Fruit fly (Drosophila melanogaster) whole organism, prepupa: ENCODE measurements around the gene Cyp4ac3.

Source experiments
- Blimp-1 ChIP-seq: fragments of 200-800 bp; sonication (Bioruptor generic); optimal IDR thresholded peaks from 3 replicates; lab custom pipeline; 2017; ENCODE audit warnings: missing biosample characterization, missing genetic modification characterization, mild to moderate bottlenecking, moderate library complexity, missing genetic modification reagents
- CG10669 ChIP-seq: fragments of 200-800 bp; sonication (Bioruptor generic); optimal IDR thresholded peaks from 3 replicates; lab custom pipeline; 2018; ENCODE audit warnings: missing biosample characterization, mild to moderate bottlenecking, missing genetic modification characterization, moderate library complexity
- CG11902 ChIP-seq: fragments of 200-800 bp; sonication (Bioruptor generic); optimal IDR thresholded peaks from 3 replicates; lab custom pipeline; 2016; ENCODE audit warnings: missing biosample characterization, missing genetic modification characterization
- CG1621 ChIP-seq: fragments of 200-800 bp; sonication (Bioruptor generic); optimal IDR thresholded peaks from 3 replicates; lab custom pipeline; 2018; ENCODE audit warnings: missing biosample characterization, mild to moderate bottlenecking, missing genetic modification characterization
- CG16779 ChIP-seq: fragments of 200-800 bp; sonication (Bioruptor generic); optimal IDR thresholded peaks from 3 replicates; lab custom pipeline; 2017; ENCODE audit warnings: missing biosample characterization, mild to moderate bottlenecking, missing genetic modification characterization
- CG3032 ChIP-seq: fragments of 200-800 bp; optimal IDR thresholded peaks from 2 replicates; lab custom pipeline; 2019; ENCODE audit warnings: missing biosample characterization, mild to moderate bottlenecking, missing genetic modification characterization, moderate library complexity
- CG32006 ChIP-seq: fragments of 200-800 bp; sonication (Bioruptor generic); optimal IDR thresholded peaks from 3 replicates; lab custom pipeline; 2017; ENCODE audit warnings: missing biosample characterization, mild to moderate bottlenecking, missing genetic modification characterization
- CG34406 ChIP-seq: fragments of 200-800 bp; sonication (Bioruptor generic); optimal IDR thresholded peaks from 3 replicates; lab custom pipeline; 2016; ENCODE audit warnings: missing biosample characterization, missing genetic modification characterization
- CG3919 ChIP-seq: fragments of 200-800 bp; sonication (Bioruptor generic); optimal IDR thresholded peaks from 3 replicates; lab custom pipeline; 2016; ENCODE audit warnings: missing biosample characterization, missing genetic modification characterization
- CG6163 ChIP-seq: fragments of 200-800 bp; sonication (Bioruptor generic); IDR thresholded peaks from 3 replicates; pipeline ENCODE4 v1.3.6; 2022; ENCODE audit warnings: missing biosample characterization, missing genetic modification characterization
- CG6276 ChIP-seq: fragments of 200-800 bp; sonication (Bioruptor generic); optimal IDR thresholded peaks from 2 replicates; lab custom pipeline; 2017; ENCODE audit warnings: missing biosample characterization, mild to moderate bottlenecking, missing genetic modification characterization
- CG6792 ChIP-seq: fragments of 200-800 bp; sonication (Bioruptor generic); optimal IDR thresholded peaks from 3 replicates; lab custom pipeline; 2016; ENCODE audit warnings: missing biosample characterization, missing genetic modification characterization
- CG6854 ChIP-seq: fragments of 200-800 bp; sonication (Bioruptor generic); optimal IDR thresholded peaks from 2 replicates; lab custom pipeline; 2017; ENCODE audit warnings: missing biosample characterization, mild to moderate bottlenecking, missing genetic modification characterization
- CG7368 ChIP-seq: fragments of 200-800 bp; sonication (Bioruptor generic); optimal IDR thresholded peaks from 3 replicates; lab custom pipeline; 2016; ENCODE audit warnings: missing biosample characterization, missing genetic modification characterization
- CG8119 ChIP-seq: fragments of 200-800 bp; sonication (Bioruptor generic); IDR thresholded peaks from 3 replicates; pipeline ENCODE4 v1.3.6; 2022; ENCODE audit warnings: missing biosample characterization, missing genetic modification characterization
- CG8319 ChIP-seq: fragments of 200-800 bp; sonication (Bioruptor generic); optimal IDR thresholded peaks from 3 replicates; lab custom pipeline; 2016; ENCODE audit warnings: missing biosample characterization, missing genetic modification characterization
- CG8632 ChIP-seq: fragments of 200-800 bp; sonication (Bioruptor generic); optimal IDR thresholded peaks from 3 replicates; lab custom pipeline; 2016; ENCODE audit warnings: missing biosample characterization, missing genetic modification characterization
- CG9139 ChIP-seq: fragments of 200-800 bp; sonication (Bioruptor generic); optimal IDR thresholded peaks from 3 replicates; lab custom pipeline; 2017; ENCODE audit warnings: missing biosample characterization, mild to moderate bottlenecking, missing genetic modification characterization
- Eip75B ChIP-seq: fragments of 200-800 bp; sonication (Bioruptor generic); optimal IDR thresholded peaks from 3 replicates; lab custom pipeline; 2016; ENCODE audit warnings: missing biosample characterization, missing genetic modification characterization
- Eip78C ChIP-seq: fragments of 200-800 bp; sonication (Bioruptor generic); peaks from one replicate; lab custom pipeline; 2016; ENCODE audit warnings: missing biosample characterization, missing genetic modification characterization
- Eip93F ChIP-seq: fragments of 200-800 bp; sonication (Bioruptor generic); optimal IDR thresholded peaks from 2 replicates; lab custom pipeline; 2016; ENCODE audit warnings: missing biosample characterization, mild to moderate bottlenecking, missing genetic modification characterization
- Ets96B ChIP-seq: fragments of 200-800 bp; optimal IDR thresholded peaks from 2 replicates; lab custom pipeline; 2019; ENCODE audit warnings: missing biosample characterization, mild to moderate bottlenecking, missing genetic modification characterization, moderate library complexity
- Gug ChIP-seq: fragments of 200-800 bp; sonication (Bioruptor generic); IDR thresholded peaks from 2 replicates; pipeline ENCODE4 v1.3.6; 2022; ENCODE audit warnings: missing biosample characterization, missing genetic modification characterization
- Hr38 ChIP-seq: sonication (Bioruptor generic); optimal IDR thresholded peaks from 2 replicates; lab custom pipeline; 2016; ENCODE audit warnings: missing biosample characterization, missing genetic modification characterization
- Hr39 ChIP-seq: fragments of 200-800 bp; sonication (Bioruptor generic); optimal IDR thresholded peaks from 2 replicates; lab custom pipeline; 2016; ENCODE audit warnings: missing biosample characterization, missing genetic modification characterization
- Lpt ChIP-seq: fragments of 200-800 bp; sonication (Bioruptor generic); optimal IDR thresholded peaks from 3 replicates; lab custom pipeline; 2016; ENCODE audit warnings: missing biosample characterization, missing genetic modification characterization
- Met ChIP-seq: fragments of 200-800 bp; sonication (Bioruptor generic); optimal IDR thresholded peaks from 3 replicates; lab custom pipeline; 2016; ENCODE audit warnings: missing biosample characterization, missing genetic modification characterization
- OdsH ChIP-seq: fragments of 200-800 bp; sonication (Bioruptor generic); optimal IDR thresholded peaks from 3 replicates; lab custom pipeline; 2016; ENCODE audit warnings: missing biosample characterization, missing genetic modification characterization
- Smox ChIP-seq: fragments of 200-800 bp; sonication (Bioruptor generic); optimal IDR thresholded peaks from 3 replicates; lab custom pipeline; 2016; ENCODE audit warnings: missing biosample characterization, missing genetic modification characterization
- Sox102F ChIP-seq: fragments of 200-800 bp; sonication (Bioruptor generic); optimal IDR thresholded peaks from 2 replicates; lab custom pipeline; 2016; ENCODE audit warnings: missing biosample characterization, mild to moderate bottlenecking, missing genetic modification characterization
- Sox14 ChIP-seq: fragments of 200-800 bp; sonication (Bioruptor generic); optimal IDR thresholded peaks from 3 replicates; lab custom pipeline; 2016; ENCODE audit warnings: missing biosample characterization, missing genetic modification characterization
- Sox15 ChIP-seq: fragments of 200-800 bp; sonication (Bioruptor generic); optimal IDR thresholded peaks from 3 replicates; lab custom pipeline; 2016; ENCODE audit warnings: missing biosample characterization, missing genetic modification characterization
- achi ChIP-seq: fragments of 200-800 bp; sonication (Bioruptor generic); optimal IDR thresholded peaks from 3 replicates; lab custom pipeline; 2016; ENCODE audit warnings: missing biosample characterization, missing genetic modification characterization
- acj6 ChIP-seq: fragments of 200-800 bp; sonication (Bioruptor generic); optimal IDR thresholded peaks from 3 replicates; lab custom pipeline; 2016; ENCODE audit warnings: missing biosample characterization, missing genetic modification characterization
- eg ChIP-seq: fragments of 200-800 bp; sonication (Bioruptor generic); IDR thresholded peaks from 3 replicates; pipeline ENCODE4 v1.3.6; 2022; ENCODE audit warnings: missing biosample characterization, missing genetic modification characterization
- fd59A ChIP-seq: fragments of 200-800 bp; sonication (Bioruptor generic); optimal IDR thresholded peaks from 2 replicates; lab custom pipeline; 2017; ENCODE audit warnings: missing biosample characterization, mild to moderate bottlenecking, missing genetic modification characterization, missing genetic modification reagents
- fd85E ChIP-seq: fragments of 200-800 bp; sonication (Bioruptor generic); optimal IDR thresholded peaks from 3 replicates; lab custom pipeline; 2016; ENCODE audit warnings: missing biosample characterization, missing genetic modification characterization
- fkh ChIP-seq: fragments of 200-800 bp; sonication (Bioruptor generic); optimal IDR thresholded peaks from 3 replicates; lab custom pipeline; 2017; ENCODE audit warnings: missing biosample characterization, mild to moderate bottlenecking, missing genetic modification characterization, moderate library complexity
- lz ChIP-seq: fragments of 200-800 bp; sonication (Bioruptor generic); optimal IDR thresholded peaks from 3 replicates; lab custom pipeline; 2016; ENCODE audit warnings: missing biosample characterization, missing genetic modification characterization
- net ChIP-seq: fragments of 200-800 bp; sonication (Bioruptor generic); optimal IDR thresholded peaks from 3 replicates; lab custom pipeline; 2016; ENCODE audit warnings: missing biosample characterization, missing genetic modification characterization
- pdm3 ChIP-seq: fragments of 200-800 bp; sonication (Bioruptor generic); optimal IDR thresholded peaks from 3 replicates; lab custom pipeline; 2016; ENCODE audit warnings: missing biosample characterization, missing genetic modification characterization
- salr ChIP-seq, 2 experiments: fragments of 200-800 bp; sonication (Bioruptor generic); optimal IDR thresholded peaks; 3 replicates each; lab custom pipeline; 2016 to 2018; ENCODE audit warnings: missing biosample characterization in 2 of 2, missing genetic modification characterization in 2 of 2, mild to moderate bottlenecking in 1 of 2
- spab ChIP-seq: fragments of 200-800 bp; sonication (Bioruptor generic); optimal IDR thresholded peaks from 2 replicates; lab custom pipeline; 2017; ENCODE audit warnings: missing biosample characterization, mild to moderate bottlenecking, missing genetic modification characterization, missing genetic modification reagents
- ss ChIP-seq, 2 experiments: fragments of 200-800 bp; sonication (Bioruptor generic); optimal IDR thresholded peaks; 2 replicates in 1 of 2; 3 replicates in 1 of 2; lab custom pipeline; 2017 to 2018; ENCODE audit warnings: mild to moderate bottlenecking in 2 of 2, missing biosample characterization in 2 of 2, missing genetic modification characterization in 2 of 2, moderate library complexity in 1 of 2
- svp ChIP-seq: fragments of 200-800 bp; sonication (Bioruptor generic); peaks from one replicate; lab custom pipeline; 2016; ENCODE audit warnings: missing biosample characterization, missing genetic modification characterization
- topi ChIP-seq: fragments of 200-800 bp; sonication (Bioruptor generic); optimal IDR thresholded peaks from 3 replicates; lab custom pipeline; 2016; ENCODE audit warnings: missing biosample characterization, missing genetic modification characterization
- vri ChIP-seq: fragments of 200-800 bp; sonication (Bioruptor generic); optimal IDR thresholded peaks from 3 replicates; lab custom pipeline; 2016; ENCODE audit warnings: missing biosample characterization, mild to moderate bottlenecking, missing genetic modification characterization

Cyp4ac3 gene

dm6 chr2L:5287599-5288261 is 19.4 kb downstream of the Cyp4ac3 start (continued):
- no peak; the same call in 2 of the 3 replicates for TF ChIP-seq eg (GFP tag; lab: Robert Waterston, UW)
- peak; percentile 85 for TF ChIP-seq CG8632 (GFP tag; lab: Kevin White, UChicago)
- peak; percentile 79 for TF ChIP-seq pdm3 (GFP tag; lab: Kevin White, UChicago)
- peak; percentile 80 for TF ChIP-seq OdsH (GFP tag; lab: Kevin White, UChicago)
- TF ChIP-seq Eip75B (GFP tag; lab: Kevin White, UChicago): peak; percentile 89
- TF ChIP-seq Ets96B (tag; lab: Kevin White, UChicago): peak; percentile 97
- TF ChIP-seq Met (GFP tag; lab: Kevin White, UChicago): peak; percentile 83
- peak; percentile 97 for TF ChIP-seq CG3032
- TF ChIP-seq Hr39: peak; percentile 57
- peak; percentile 23 for TF ChIP-seq fd85E (GFP tag; lab: Kevin White, UChicago)
- peak; percentile 77 for TF ChIP-seq CG6854
- TF ChIP-seq svp (GFP tag; lab: Kevin White, UChicago): peak; percentile 95
- TF ChIP-seq CG6163 (GFP tag; lab: Robert Waterston, UW): peak; percentile 74; the same call in 2 of the 3 replicates
- peak; percentile 98 for TF ChIP-seq Eip78C (GFP tag; lab: Kevin White, UChicago)
- TF ChIP-seq CG11902 (GFP tag; lab: Kevin White, UChicago): peak; percentile 70
- peak; percentile 83 for TF ChIP-seq acj6 (GFP tag; lab: Kevin White, UChicago)
- peak; percentile 50 for TF ChIP-seq CG6276 (GFP tag; lab: Kevin White, UChicago)
- peak; percentile 79 for TF ChIP-seq Sox102F (GFP tag; lab: Kevin White, UChicago)
- no peak for TF ChIP-seq vri
- peak; percentile 86 for TF ChIP-seq CG16779 (tag; lab: Kevin White, UChicago)
- peak; percentile 83 for TF ChIP-seq CG6792 (GFP tag; lab: Kevin White, UChicago)
- peak; percentile 86 for TF ChIP-seq achi (GFP tag; lab: Kevin White, UChicago)
- peak; percentile 70 for TF ChIP-seq net (GFP tag; lab: Kevin White, UChicago)
- peak; percentile 96 for TF ChIP-seq CG10669

DNA sequence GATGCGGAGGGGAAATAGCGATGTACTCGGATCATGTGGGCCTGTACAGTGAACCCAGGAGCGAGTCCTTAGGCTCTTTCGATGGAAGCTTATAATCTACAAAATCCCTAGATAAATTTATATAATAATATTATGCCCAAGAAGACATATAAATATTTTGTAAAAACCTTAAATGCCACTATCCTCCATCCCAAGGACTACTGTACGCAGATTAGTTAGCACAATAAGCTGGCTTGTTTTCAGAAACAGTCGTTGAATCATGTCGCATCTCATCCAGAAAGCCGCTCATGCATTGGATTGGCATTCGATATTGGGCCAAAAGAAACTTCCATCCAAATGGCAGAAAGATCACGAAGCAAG is 19.9 kb downstream of the Cyp4ac3 start:
- TF ChIP-seq CG3032 (peak; percentile 75), Met (GFP tag; lab: Kevin White, UChicago) (no peak), CG6276 (GFP tag; lab: Kevin White, UChicago) (no peak), CG7368 (GFP tag; lab: Kevin White, UChicago) (peak; percentile 4), svp (GFP tag; lab: Kevin White, UChicago) (peak; percentile 55), Blimp-1 (GFP tag; lab: Kevin White, UChicago) (no peak), CG8632 (GFP tag; lab: Kevin White, UChicago) (peak; percentile 22), CG9139 (GFP tag; lab: Kevin White, UChicago) (peak; percentile 48), CG6163 (GFP tag; lab: Robert Waterston, UW) (peak; percentile 85), topi (peak; percentile 4), Eip93F (GFP tag; lab: Kevin White, UChicago) (no peak), fkh (no peak), salr (GFP tag; optimal IDR thresholded peaks at IDR 0.05; lab: Kevin White, UChicago) (peak in 1 of 2 experiments; percentile 46), CG8319 (peak; percentile 44), CG8119 (GFP tag; lab: Robert Waterston, UW) (peak; percentile 32; the same call in 1 of the 3 replicates), ss (GFP tag; optimal IDR thresholded peaks at IDR 0.05; lab: Kevin White, UChicago) (peak; percentile 28 to 60), CG34406 (peak; percentile 29), achi (GFP tag; lab: Kevin White, UChicago) (peak; percentile 37), spab (GFP tag; lab: Kevin White, UChicago) (peak; percentile 79), Hr39 (no peak), Sox102F (GFP tag; lab: Kevin White, UChicago) (no peak), pdm3 (GFP tag; lab: Kevin White, UChicago) (peak; percentile 58), Smox (GFP tag; lab: Kevin White, UChicago) (no peak), Lpt (no peak), Hr38 (GFP tag; lab: Kevin White, UChicago) (no peak), CG1621 (tag; lab: Kevin White, UChicago) (peak; percentile 74), lz (GFP tag; lab: Kevin White, UChicago) (no peak), CG16779 (tag; lab: Kevin White, UChicago) (no peak), Gug (GFP tag; lab: Robert Waterston, UW) (no peak), CG10669 (peak; percentile 80), Sox14 (no peak), CG32006 (GFP tag; lab: Kevin White, UChicago) (no peak), Eip78C (GFP tag; lab: Kevin White, UChicago) (peak; percentile 88), eg (GFP tag; lab: Robert Waterston, UW) (no peak), Eip75B (GFP tag; lab: Kevin White, UChicago) (peak; percentile 57), Sox15 (GFP tag; lab: Kevin White, UChicago) (peak; percentile 6), OdsH (GFP tag; lab: Kevin White, UChicago) (peak; percentile 72), CG3919 (peak; percentile 42), fd59A (peak; percentile 84)
